Fruit fly (Drosophila melanogaster) whole organism, embryonic: ENCODE measurements around the gene Sk2.

Experiments used
- Awh ChIP-seq: fragments of 200-800 bp; sonication (Bioruptor generic); IDR thresholded peaks from 2 replicates; pipeline ENCODE4, ENCODE4 v1.3.6; 2022; ENCODE audit warnings: missing biosample characterization, missing genetic modification characterization
- CG1024 ChIP-seq: fragments of 200-800 bp; sonication (Bioruptor generic); IDR thresholded peaks from 2 replicates; pipeline ENCODE4 v1.3.6; 2022; ENCODE audit warnings: missing biosample characterization, missing genetic modification characterization
- CG11696 ChIP-seq: fragments of 200-800 bp; sonication (Bioruptor generic); IDR thresholded peaks from 2 replicates; pipeline ENCODE4 v1.3.6; 2022; ENCODE audit warnings: missing biosample characterization, missing genetic modification characterization
- CG12155 ChIP-seq: fragments of 200-800 bp; sonication (Bioruptor generic); optimal IDR thresholded peaks from 3 replicates; lab custom pipeline; 2016; ENCODE audit warnings: missing biosample characterization, missing genetic modification characterization
- CG12769 ChIP-seq: fragments of 200-800 bp; sonication (Bioruptor generic); optimal IDR thresholded peaks from 2 replicates; lab custom pipeline; 2019; ENCODE audit warnings: missing biosample characterization, mild to moderate bottlenecking, missing genetic modification characterization, moderate library complexity
- CG13894 ChIP-seq: fragments of 200-800 bp; sonication (Bioruptor generic); optimal IDR thresholded peaks from 3 replicates; lab custom pipeline; 2018; ENCODE audit warnings: missing biosample characterization, mild to moderate bottlenecking, missing genetic modification characterization, moderate library complexity
- CG14014 ChIP-seq: fragments of 200-800 bp; sonication (Bioruptor generic); IDR thresholded peaks from 2 replicates; pipeline ENCODE4 v1.3.6; 2022; ENCODE audit warnings: missing biosample characterization, missing genetic modification characterization
- CG14667 ChIP-seq: fragments of 200-800 bp; sonication (Bioruptor generic); IDR thresholded peaks from 2 replicates; pipeline ENCODE4 v1.3.6; 2022; ENCODE audit warnings: missing biosample characterization, missing genetic modification characterization
- CG15479 ChIP-seq: fragments of 200-800 bp; sonication (Bioruptor generic); optimal IDR thresholded peaks from 3 replicates; lab custom pipeline; 2019; ENCODE audit warnings: missing biosample characterization, mild to moderate bottlenecking, missing genetic modification characterization, moderate library complexity
- CG15601 ChIP-seq: fragments of 200-800 bp; sonication (Bioruptor generic); optimal IDR thresholded peaks from 3 replicates; lab custom pipeline; 2019; ENCODE audit warnings: missing biosample characterization, mild to moderate bottlenecking, missing genetic modification characterization, moderate library complexity
- CG2712 ChIP-seq: fragments of 200-800 bp; optimal IDR thresholded peaks from 3 replicates; lab custom pipeline; 2019; ENCODE audit warnings: missing biosample characterization, mild to moderate bottlenecking, missing genetic modification characterization, moderate library complexity
- CG32532 ChIP-seq: fragments of 200-800 bp; sonication (Bioruptor generic); IDR thresholded peaks from 2 replicates; pipeline ENCODE4 v1.3.6; 2022; ENCODE audit warnings: missing biosample characterization, missing genetic modification characterization
- CG34224 ChIP-seq: fragments of 200-800 bp; sonication (Bioruptor generic); IDR thresholded peaks from 3 replicates; pipeline ENCODE4 v1.3.6; 2022; ENCODE audit warnings: missing biosample characterization, missing genetic modification characterization; ENCODE audit not compliant: partially characterized antibody
- CG4282 ChIP-seq: fragments of 200-800 bp; sonication (Bioruptor generic); optimal IDR thresholded peaks from 2 replicates; lab custom pipeline; 2016; ENCODE audit warnings: missing biosample characterization, missing genetic modification characterization
- CG4617 ChIP-seq: fragments of 200-800 bp; sonication (Bioruptor generic); optimal IDR thresholded peaks from 3 replicates; lab custom pipeline; 2016; ENCODE audit warnings: missing biosample characterization, missing genetic modification characterization, borderline replicate concordance
- CG6765 ChIP-seq: fragments of 200-800 bp; sonication (Bioruptor generic); optimal IDR thresholded peaks from 3 replicates; lab custom pipeline; 2017; ENCODE audit warnings: missing biosample characterization, mild to moderate bottlenecking, missing genetic modification characterization
- CG7372 ChIP-seq: fragments of 200-800 bp; sonication (Bioruptor generic); IDR thresholded peaks from 2 replicates; pipeline ENCODE4 v1.3.6; 2022; ENCODE audit warnings: missing biosample characterization, missing genetic modification characterization
- CG8281 ChIP-seq: fragments of 200-800 bp; sonication (Bioruptor generic); optimal IDR thresholded peaks from 2 replicates; lab custom pipeline; 2018; ENCODE audit warnings: missing biosample characterization, mild to moderate bottlenecking, missing genetic modification characterization, moderate library complexity
- CG8359 ChIP-seq: fragments of 200-800 bp; sonication (Bioruptor generic); optimal IDR thresholded peaks from 2 replicates; lab custom pipeline; 2017; ENCODE audit warnings: missing biosample characterization, mild to moderate bottlenecking, missing genetic modification characterization, borderline replicate concordance
- CG9817 ChIP-seq: fragments of 200-800 bp; sonication (Bioruptor generic); optimal IDR thresholded peaks from 2 replicates; lab custom pipeline; 2018; ENCODE audit warnings: missing biosample characterization, mild to moderate bottlenecking, missing genetic modification characterization, moderate library complexity
- MESR4 ChIP-seq: fragments of 200-800 bp; sonication (Bioruptor generic); optimal IDR thresholded peaks from 2 replicates; lab custom pipeline; 2018; ENCODE audit warnings: missing biosample characterization, mild to moderate bottlenecking, missing genetic modification characterization, moderate library complexity
- NC2α ChIP-seq: fragments of 200-800 bp; sonication (Bioruptor generic); optimal IDR thresholded peaks from 2 replicates; lab custom pipeline; 2016; ENCODE audit warnings: missing biosample characterization, missing genetic modification characterization
- NFAT ChIP-seq: fragments of 200-800 bp; sonication (Bioruptor generic); IDR thresholded peaks from 2 replicates; pipeline ENCODE4 v1.3.6; 2022; ENCODE audit warnings: missing biosample characterization, missing genetic modification characterization
- Nf-YC ChIP-seq: fragments of 200-800 bp; optimal IDR thresholded peaks from 3 replicates; lab custom pipeline; 2019; ENCODE audit warnings: missing biosample characterization, mild to moderate bottlenecking, missing genetic modification characterization, moderate library complexity
- Oli ChIP-seq: fragments of 200-800 bp; sonication (Bioruptor generic); optimal IDR thresholded peaks from 2 replicates; lab custom pipeline; 2018; ENCODE audit warnings: missing biosample characterization, mild to moderate bottlenecking, missing genetic modification characterization, moderate library complexity
- Sry-β ChIP-seq: fragments of 200-800 bp; sonication (Bioruptor generic); optimal IDR thresholded peaks from 2 replicates; lab custom pipeline; 2018; ENCODE audit warnings: missing biosample characterization, mild to moderate bottlenecking, missing genetic modification characterization, moderate library complexity
- ab ChIP-seq: fragments of 200-800 bp; sonication (Bioruptor generic); optimal IDR thresholded peaks from 2 replicates; lab custom pipeline; 2016; ENCODE audit warnings: missing biosample characterization, missing genetic modification characterization
- bowl ChIP-seq: fragments of 200-800 bp; sonication (Bioruptor generic); IDR thresholded peaks from 2 replicates; pipeline ENCODE4 v1.3.6; 2022; ENCODE audit warnings: missing biosample characterization, missing genetic modification characterization
- cad ChIP-seq: fragments of >200 bp; optimal IDR thresholded peaks from 2 replicates; lab custom pipeline; 2017; ENCODE audit warnings: missing biosample characterization, missing genetic modification characterization
- chn ChIP-seq: fragments of 200-800 bp; sonication (Bioruptor generic); optimal IDR thresholded peaks from 2 replicates; lab custom pipeline; 2016; ENCODE audit warnings: missing biosample characterization, missing genetic modification characterization
- dmrt99B ChIP-seq: fragments of 200-800 bp; sonication (Bioruptor generic); optimal IDR thresholded peaks from 2 replicates; lab custom pipeline; 2018; ENCODE audit warnings: missing biosample characterization, mild to moderate bottlenecking, missing genetic modification characterization, moderate library complexity
- dpn ChIP-seq, 2 experiments: fragments of 200-800 bp; sonication (Bioruptor generic); optimal IDR thresholded peaks; 3 replicates each; lab custom pipeline; 2016; ENCODE audit warnings: missing biosample characterization in 2 of 2, missing genetic modification characterization in 2 of 2
- ems ChIP-seq: fragments of 200-800 bp; sonication (Bioruptor generic); optimal IDR thresholded peaks from 3 replicates; lab custom pipeline; 2016; ENCODE audit warnings: missing biosample characterization, missing genetic modification characterization
- exex ChIP-seq: fragments of 200-800 bp; sonication (Bioruptor generic); optimal IDR thresholded peaks from 4 replicates; lab custom pipeline; 2018; ENCODE audit warnings: missing biosample characterization, mild to moderate bottlenecking, missing genetic modification characterization, moderate library complexity
- fd102C ChIP-seq: fragments of 200-800 bp; sonication (Bioruptor generic); optimal IDR thresholded peaks from 2 replicates; lab custom pipeline; 2018; ENCODE audit warnings: missing biosample characterization, mild to moderate bottlenecking, missing genetic modification characterization, moderate library complexity
- ftz-f1 ChIP-seq: fragments of 200-800 bp; sonication (Bioruptor generic); optimal IDR thresholded peaks from 2 replicates; lab custom pipeline; 2016; ENCODE audit warnings: missing biosample characterization, missing genetic modification characterization
- gce ChIP-seq: fragments of 200-800 bp; sonication (Bioruptor generic); IDR thresholded peaks from 3 replicates; pipeline ENCODE4 v1.3.6; 2022; ENCODE audit warnings: missing biosample characterization, missing genetic modification characterization
- gcm2 ChIP-seq: fragments of 200-800 bp; sonication (Bioruptor generic); optimal IDR thresholded peaks from 2 replicates; lab custom pipeline; 2016; ENCODE audit warnings: missing biosample characterization, missing genetic modification characterization
- grau ChIP-seq: fragments of 200-800 bp; optimal IDR thresholded peaks from 3 replicates; lab custom pipeline; 2019; ENCODE audit warnings: missing biosample characterization, mild to moderate bottlenecking, missing genetic modification characterization, moderate library complexity
- gt ChIP-seq: fragments of 200-800 bp; sonication (Bioruptor generic); IDR thresholded peaks from 2 replicates; pipeline ENCODE4 v1.3.6; 2022; ENCODE audit warnings: missing biosample characterization, missing genetic modification characterization
- jing ChIP-seq: fragments of 200-800 bp; sonication (Bioruptor generic); optimal IDR thresholded peaks from 2 replicates; lab custom pipeline; 2018; ENCODE audit warnings: missing biosample characterization, mild to moderate bottlenecking, missing genetic modification characterization
- klu ChIP-seq: fragments of 200-800 bp; sonication (Bioruptor generic); IDR thresholded peaks from 2 replicates; pipeline ENCODE4 v1.3.6; 2022; ENCODE audit warnings: missing biosample characterization, missing genetic modification characterization
- kni ChIP-seq: fragments of 200-800 bp; sonication (Bioruptor generic); optimal IDR thresholded peaks from 3 replicates; lab custom pipeline; 2017; ENCODE audit warnings: mild to moderate bottlenecking, missing biosample characterization, missing genetic modification reagents, missing genetic modification characterization
- mld ChIP-seq: fragments of 200-800 bp; sonication (Bioruptor generic); IDR thresholded peaks from 3 replicates; pipeline ENCODE4 v1.3.6; 2022; ENCODE audit warnings: missing biosample characterization, missing genetic modification characterization; ENCODE audit not compliant: partially characterized antibody
- odd ChIP-seq: fragments of 200-800 bp; sonication (Bioruptor generic); optimal IDR thresholded peaks from 2 replicates; lab custom pipeline; 2017; ENCODE audit warnings: missing biosample characterization, mild to moderate bottlenecking, missing genetic modification characterization
- pfk ChIP-seq: fragments of 200-800 bp; sonication (Bioruptor generic); optimal IDR thresholded peaks from 2 replicates; lab custom pipeline; 2018; ENCODE audit warnings: missing biosample characterization, mild to moderate bottlenecking, missing genetic modification characterization, moderate library complexity
- repo ChIP-seq: fragments of 200-800 bp; sonication (Bioruptor generic); optimal IDR thresholded peaks from 2 replicates; lab custom pipeline; 2016; ENCODE audit warnings: missing biosample characterization, missing genetic modification characterization
- salm ChIP-seq: fragments of 200-800 bp; sonication (Bioruptor generic); optimal IDR thresholded peaks from 2 replicates; lab custom pipeline; 2018; ENCODE audit warnings: missing biosample characterization, mild to moderate bottlenecking, missing genetic modification characterization
- shn ChIP-seq: fragments of 200-800 bp; sonication (Bioruptor generic); optimal IDR thresholded peaks from 3 replicates; lab custom pipeline; 2016; ENCODE audit warnings: missing biosample characterization, missing genetic modification characterization

Sk2 gene

DNA sequence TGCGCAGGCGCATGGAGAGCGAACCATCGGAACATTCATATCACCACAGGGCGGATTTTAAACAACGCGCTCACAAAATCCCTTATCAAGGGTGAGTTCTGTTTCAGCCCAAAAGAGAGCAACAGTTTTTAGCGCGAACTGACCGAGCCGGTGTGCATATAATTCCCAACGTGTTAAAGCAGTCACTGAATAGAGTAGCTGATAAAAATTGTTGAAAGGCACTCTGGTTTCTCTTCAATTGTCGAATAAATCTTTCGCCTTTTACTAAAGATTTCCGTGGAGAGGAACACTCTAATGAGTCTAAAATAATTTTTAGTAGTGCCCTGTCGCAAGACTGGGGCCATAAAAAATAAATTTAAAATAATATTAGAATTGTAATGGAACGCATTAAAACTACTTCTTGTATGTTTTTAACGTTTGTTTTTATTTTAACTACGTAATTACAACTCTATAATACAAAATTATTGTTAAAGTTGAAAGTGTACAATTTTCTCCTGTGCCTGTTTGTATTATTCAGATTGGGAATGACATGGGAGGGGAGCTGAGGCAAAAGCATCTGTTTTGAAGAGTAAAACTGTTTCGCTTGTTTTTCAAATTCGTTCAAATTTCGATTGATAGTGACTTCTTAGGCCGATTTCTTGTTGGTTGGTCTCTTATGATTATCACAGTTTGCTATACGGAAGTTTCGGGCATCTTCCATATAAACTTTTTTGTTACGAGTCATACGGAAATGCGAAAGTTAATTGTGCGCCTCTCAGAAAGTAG lies 43.9 kb downstream of the Sk2 start (continued):
- no peak for TF ChIP-seq fd102C (GFP tag; lab: Kevin White, UChicago)
- no peak for TF ChIP-seq odd
- no peak for TF ChIP-seq ftz-f1 (GFP tag; lab: Kevin White, UChicago)
- peak; percentile 37 for TF ChIP-seq ems
- TF ChIP-seq CG34224: no peak
- TF ChIP-seq NC2α (GFP tag; lab: Kevin White, UChicago): peak; percentile 8
- TF ChIP-seq dpn (GFP tag; optimal IDR thresholded peaks at IDR 0.05; lab: Kevin White, UChicago): peak; percentile 20 to 63
- TF ChIP-seq CG14014 (GFP tag; lab: Robert Waterston, UW): no peak
- no peak for TF ChIP-seq klu (GFP tag; lab: Robert Waterston, UW)
- TF ChIP-seq Sry-β (GFP tag; lab: Kevin White, UChicago): no peak
- 0 out of 2 replicates have a peak, but pooled peaks have one; percentile 4 for TF ChIP-seq bowl (GFP tag; lab: Robert Waterston, UW)
- no peak for TF ChIP-seq gt
- TF ChIP-seq Oli (tag; lab: Kevin White, UChicago): no peak
- peak; percentile 71 for TF ChIP-seq kni (GFP tag; lab: Kevin White, UChicago)
- no peak for TF ChIP-seq CG8281
- TF ChIP-seq salm (tag; lab: Kevin White, UChicago): no peak
- peak; percentile 54 for TF ChIP-seq CG2712 (tag; lab: Kevin White, UChicago)
- TF ChIP-seq CG15601 (tag; lab: Kevin White, UChicago): peak; percentile 81
- peak; percentile 88 for TF ChIP-seq CG13894 (tag; lab: Kevin White, UChicago)
- TF ChIP-seq dmrt99B (tag; lab: Kevin White, UChicago): no peak
- TF ChIP-seq shn: peak; percentile 50
- 0 out of 2 replicates have a peak, but pooled peaks have one; percentile 33 for TF ChIP-seq Awh (GFP tag; lab: Robert Waterston, UW)
- no peak for TF ChIP-seq CG12769 (tag; lab: Kevin White, UChicago)
- no peak for TF ChIP-seq CG8359 (GFP tag; lab: Kevin White, UChicago)
- TF ChIP-seq grau (tag; lab: Kevin White, UChicago): peak; percentile 55
- TF ChIP-seq CG9817: no peak
- TF ChIP-seq CG4617 (GFP tag; lab: Kevin White, UChicago): no peak
- no peak for TF ChIP-seq cad
- peak; percentile 53 for TF ChIP-seq exex (tag; lab: Kevin White, UChicago)
- TF ChIP-seq CG6765 (GFP tag; lab: Kevin White, UChicago): no peak
- TF ChIP-seq Nf-YC (tag; lab: Kevin White, UChicago): no peak
- TF ChIP-seq mld: peak; percentile 59; the same call in 1 of the 3 replicates
- TF ChIP-seq gce (GFP tag; lab: Robert Waterston, UW): no peak; the same call in 2 of the 3 replicates
- peak; percentile 51; the same call in 1 of the 2 replicates for TF ChIP-seq CG32532 (GFP tag; lab: Robert Waterston, UW)
- 0 out of 2 replicates have a peak, but pooled peaks have one; percentile 7 for TF ChIP-seq CG7372 (GFP tag; lab: Robert Waterston, UW)
- no peak for TF ChIP-seq gcm2 (GFP tag; lab: Kevin White, UChicago)
- TF ChIP-seq CG15479 (GFP tag; lab: Kevin White, UChicago): no peak
- no peak for TF ChIP-seq CG14667 (GFP tag; lab: Robert Waterston, UW)
- no peak for TF ChIP-seq CG11696 (GFP tag; lab: Robert Waterston, UW)
- peak; percentile 67 for TF ChIP-seq CG1024 (GFP tag; lab: Robert Waterston, UW)
- TF ChIP-seq NFAT (GFP tag; lab: Robert Waterston, UW): peak; percentile 52; the same call in 1 of the 2 replicates
- no peak for TF ChIP-seq CG4282
- TF ChIP-seq pfk (GFP tag; lab: Kevin White, UChicago): no peak
- TF ChIP-seq repo: peak; percentile 65
- peak; percentile 61 for TF ChIP-seq chn (GFP tag; lab: Kevin White, UChicago)
- TF ChIP-seq jing: no peak
- peak; percentile 11 for TF ChIP-seq CG12155
- no peak for TF ChIP-seq ab (GFP tag; lab: Kevin White, UChicago)
- TF ChIP-seq MESR4 (GFP tag; lab: Kevin White, UChicago): no peak
